Fruit fly (Drosophila melanogaster): ENCODE results near the gene Nep3.

The Nep3 gene

DNA sequence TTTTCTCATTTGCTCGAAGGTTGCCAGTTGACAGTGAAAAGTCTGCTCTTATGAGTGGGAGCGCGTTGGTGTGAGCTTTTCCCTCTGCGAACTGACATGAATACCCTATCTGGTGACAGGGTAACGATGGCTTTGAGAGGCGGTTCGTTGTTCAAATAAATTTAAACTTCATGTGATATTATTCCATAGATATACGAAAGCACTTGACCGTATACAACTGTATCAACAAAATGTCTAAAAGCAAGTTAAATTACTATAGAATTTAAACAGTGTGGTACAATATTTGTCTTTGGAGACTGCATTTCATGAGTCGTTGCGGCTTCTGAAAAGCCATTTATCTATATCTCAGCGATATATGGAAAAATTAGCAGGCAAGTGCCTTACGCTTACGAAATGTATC is 3.1 kb downstream of the Nep3 start (continued):
- TF ChIP-seq CG18476 (GFP tag; optimal IDR thresholded peaks at IDR 0.05), result no peak
- no peak for TF ChIP-seq Sin3A (optimal IDR thresholded peaks at IDR 0.05)
- no peak for TF ChIP-seq fd64A (GFP tag; optimal IDR thresholded peaks at IDR 0.05)
- no peak for TF ChIP-seq HLH4C (GFP tag; IDR thresholded peaks at IDR 0.05; ENCODE audit: partially characterized antibody)
- no peak for TF ChIP-seq CG14014 (GFP tag; IDR thresholded peaks at IDR 0.05)
- TF ChIP-seq CG1647 (GFP tag; optimal IDR thresholded peaks at IDR 0.05), result no peak
- no peak for TF ChIP-seq z (GFP tag; IDR thresholded peaks at IDR 0.05)
- TF ChIP-seq ap (GFP tag; IDR thresholded peaks at IDR 0.05), result no peak
- TF ChIP-seq Bgb (GFP tag; IDR thresholded peaks at IDR 0.05; ENCODE audit: partially characterized antibody), result no peak
- TF ChIP-seq CG9215 (GFP tag; IDR thresholded peaks at IDR 0.05), result 0 out of 2 replicates have a peak, but pooled peaks have one; percentile 27
- TF ChIP-seq dimm (GFP tag; IDR thresholded peaks at IDR 0.05), result no peak
- no peak for TF ChIP-seq sisA (GFP tag; IDR thresholded peaks at IDR 0.05)
- no peak for TF ChIP-seq CG3163 (GFP tag; optimal IDR thresholded peaks at IDR 0.05)
- no peak for TF ChIP-seq CG6689 (GFP tag; IDR thresholded peaks at IDR 0.05)
- no peak for TF ChIP-seq CG4360 (GFP tag; IDR thresholded peaks at IDR 0.05)
- no peak for TF ChIP-seq kay (GFP tag; optimal IDR thresholded peaks at IDR 0.05)
- peak; percentile 41 for TF ChIP-seq CG30403 (GFP tag; optimal IDR thresholded peaks at IDR 0.05)
- TF ChIP-seq nom (GFP tag; optimal IDR thresholded peaks at IDR 0.05), result no peak
- TF ChIP-seq CG17385 (GFP tag; optimal IDR thresholded peaks at IDR 0.05), result peak; percentile 31
- TF ChIP-seq Deaf1 (tag; optimal IDR thresholded peaks at IDR 0.05), result no peak
- no peak for TF ChIP-seq Sry-δ (GFP tag; optimal IDR thresholded peaks at IDR 0.05)
- peak; percentile 65; the same call in 2 of the 3 replicates for TF ChIP-seq dysf (GFP tag; IDR thresholded peaks at IDR 0.05)
- no peak for TF ChIP-seq CG14710 (tag; optimal IDR thresholded peaks at IDR 0.05)
- TF ChIP-seq lmd (GFP tag; IDR thresholded peaks at IDR 0.05), result peak; percentile 57
- TF ChIP-seq CG10543 (GFP tag; optimal IDR thresholded peaks at IDR 0.05), result peak; percentile 43
- TF ChIP-seq CG30431 (GFP tag; optimal IDR thresholded peaks at IDR 0.05), result no peak
- TF ChIP-seq hkb (optimal IDR thresholded peaks at IDR 0.05), result no peak
- no peak for TF ChIP-seq hkb (GFP tag; IDR thresholded peaks at IDR 0.05)
- no peak for TF ChIP-seq CG6813 (GFP tag; optimal IDR thresholded peaks at IDR 0.05)
- TF ChIP-seq B-H1 (GFP tag; IDR thresholded peaks at IDR 0.05), result no peak
- TF ChIP-seq CG11456 (GFP tag; IDR thresholded peaks at IDR 0.05), result no peak
- TF ChIP-seq CG13123 (GFP tag; optimal IDR thresholded peaks at IDR 0.05), result no peak
- TF ChIP-seq lilli (GFP tag; optimal IDR thresholded peaks at IDR 0.05), result peak; percentile 50
- no peak for TF ChIP-seq run (tag; optimal IDR thresholded peaks at IDR 0.05)
- TF ChIP-seq tll (GFP tag; optimal IDR thresholded peaks at IDR 0.05), result no peak
- no peak for TF ChIP-seq B-H2 (GFP tag; optimal IDR thresholded peaks at IDR 0.05)
- TF ChIP-seq dm (GFP tag; optimal IDR thresholded peaks at IDR 0.05), result no peak
- TF ChIP-seq odd (GFP tag; optimal IDR thresholded peaks at IDR 0.05), result peak; percentile 5
- no peak for TF ChIP-seq pfk (GFP tag; optimal IDR thresholded peaks at IDR 0.05)
- no peak for TF ChIP-seq Mrtf (GFP tag; IDR thresholded peaks at IDR 0.05)
- no peak for TF ChIP-seq jing (GFP tag; optimal IDR thresholded peaks at IDR 0.05)
- peak; percentile 20; the same call in 1 of the 2 replicates for TF ChIP-seq ttk (GFP tag; IDR thresholded peaks at IDR 0.05)
- TF ChIP-seq Ets65A (GFP tag), result no peak
- no peak for TF ChIP-seq HLHmδ (GFP tag; optimal IDR thresholded peaks at IDR 0.05)
- no peak for TF ChIP-seq amos (GFP tag; IDR thresholded peaks at IDR 0.05; ENCODE audit: partially characterized antibody)
- no peak for TF ChIP-seq h (optimal IDR thresholded peaks at IDR 0.05)
- TF ChIP-seq CG12071 (GFP tag; optimal IDR thresholded peaks at IDR 0.05), result no peak
- no peak for TF ChIP-seq caup (GFP tag; optimal IDR thresholded peaks at IDR 0.05; ENCODE audit: severe bottlenecking)
- TF ChIP-seq CG16779 (GFP tag; IDR thresholded peaks at IDR 0.05), result no peak
- TF ChIP-seq corto (GFP tag; optimal IDR thresholded peaks at IDR 0.05), result no peak
- no peak for TF ChIP-seq eyg (GFP tag; optimal IDR thresholded peaks at IDR 0.05)
- peak; percentile 67 for TF ChIP-seq CoRest (tag; optimal IDR thresholded peaks at IDR 0.05)
- TF ChIP-seq insv (GFP tag; optimal IDR thresholded peaks at IDR 0.05), result no peak
